Worm (Caenorhabditis elegans): ENCODE measurements around the gene M151.7.

Gene M151.7

ce11 chrII:3579767-3580166 is 42.3 kb upstream of the M151.7 start, which contains the start of gene clec-134:
TSS of gene clec-134 (plus strand) at chrII:3580067.
- TF ChIP-seq mab-5 (tag; optimal IDR thresholded peaks at IDR 0.05) (no peak), lin-11 (tag; optimal IDR thresholded peaks at IDR 0.05) (no peak), nhr-237 (tag; optimal IDR thresholded peaks at IDR 0.05) (no peak), lin-13 (GFP tag; optimal IDR thresholded peaks at IDR 0.05) (no peak), aly-2 (tag; optimal IDR thresholded peaks at IDR 0.05) (no peak), fos-1 (tag; optimal IDR thresholded peaks at IDR 0.05) (no peak), ztf-11 (tag; optimal IDR thresholded peaks at IDR 0.05) (no peak), dmd-4 (tag; optimal IDR thresholded peaks at IDR 0.05) (no peak), R02D3.7 (tag; optimal IDR thresholded peaks at IDR 0.05) (no peak), mdl-1 (tag; optimal IDR thresholded peaks at IDR 0.05) (no peak), nhr-25 (tag; optimal IDR thresholded peaks at IDR 0.05) (no peak), peb-1 (tag; optimal IDR thresholded peaks at IDR 0.05) (no peak), lsy-2 (tag; optimal IDR thresholded peaks at IDR 0.05) (no peak), nhr-10 (tag; optimal IDR thresholded peaks at IDR 0.05) (no peak), ceh-16 (tag; optimal IDR thresholded peaks at IDR 0.05) (no peak)

ce11 chrII:3581752-3582151 is 40.4 kb upstream of the M151.7 start, which contains the start of gene srh-59:
TSS of gene srh-59 (plus strand) at chrII:3582052.
- TF ChIP-seq C34F6.9 (tag; optimal IDR thresholded peaks at IDR 0.05) = no peak
- TF ChIP-seq nhr-10 (tag; optimal IDR thresholded peaks at IDR 0.05) = no peak
- TF ChIP-seq mab-5 (tag; optimal IDR thresholded peaks at IDR 0.05) = no peak
- no peak for TF ChIP-seq unc-62 (GFP tag; optimal IDR thresholded peaks at IDR 0.05)

DNA sequence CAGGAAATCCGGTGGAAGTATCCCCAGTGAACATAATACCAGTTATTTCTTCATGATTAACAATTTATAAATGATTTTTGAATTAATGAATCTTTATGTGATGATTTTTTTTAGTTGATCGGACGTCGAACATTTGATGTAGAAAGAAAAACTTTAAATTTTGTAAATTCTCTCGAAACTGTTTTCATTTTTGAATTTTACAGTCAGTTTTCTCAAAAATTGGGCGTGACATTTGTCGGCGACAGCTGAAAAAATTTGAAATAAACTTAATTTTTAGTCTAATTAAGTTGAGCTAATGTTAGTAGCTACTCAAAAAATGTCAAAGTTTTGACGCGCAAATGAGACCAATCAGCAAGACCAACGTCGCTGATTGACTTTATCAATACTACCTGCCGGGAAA is 38.7 kb upstream of the M151.7 start, which contains the start of gene srh-60:
Gene srh-60 (plus strand): TSS at position 301 of the 400 bp plus-strand sequence.
- TF ChIP-seq mab-5 (tag; optimal IDR thresholded peaks at IDR 0.05) = no peak
- no peak for TF ChIP-seq sma-9 (GFP tag; optimal IDR thresholded peaks at IDR 0.05)
- no peak for TF ChIP-seq sma-9 (tag; optimal IDR thresholded peaks at IDR 0.05)
- TF ChIP-seq skn-1 (tag; optimal IDR thresholded peaks at IDR 0.05) = no peak
- no peak for TF ChIP-seq F13H6.1 (tag; optimal IDR thresholded peaks at IDR 0.05)
- no peak for TF ChIP-seq R02D3.7 (tag; optimal IDR thresholded peaks at IDR 0.05)
- TF ChIP-seq unc-62 (GFP tag; optimal IDR thresholded peaks at IDR 0.05) = no peak
- no peak for TF ChIP-seq ztf-1 (GFP tag; conservative IDR thresholded peaks at IDR 0.05)
- TF ChIP-seq nhr-23 (tag; optimal IDR thresholded peaks at IDR 0.05) = no peak
- TF ChIP-seq crh-2 (tag; optimal IDR thresholded peaks at IDR 0.05) = no peak
- no peak for TF ChIP-seq nhr-237 (tag; optimal IDR thresholded peaks at IDR 0.05)
- no peak for TF ChIP-seq peb-1 (tag; optimal IDR thresholded peaks at IDR 0.05)
- TF ChIP-seq blmp-1 (tag; optimal IDR thresholded peaks at IDR 0.05; ENCODE audit: insufficient read depth) = no peak
- no peak for TF ChIP-seq sma-3 (GFP tag; optimal IDR thresholded peaks at IDR 0.05)
- TF ChIP-seq ceh-82 (tag; optimal IDR thresholded peaks at IDR 0.05) = no peak
- no peak for TF ChIP-seq aly-2 (tag; optimal IDR thresholded peaks at IDR 0.05)
- no peak for TF ChIP-seq unc-55 (GFP tag; optimal IDR thresholded peaks at IDR 0.05)
- TF ChIP-seq elt-1 (tag; optimal IDR thresholded peaks at IDR 0.05) = no peak
- TF ChIP-seq snpc-4 (tag; optimal IDR thresholded peaks at IDR 0.05) = no peak

DNA sequence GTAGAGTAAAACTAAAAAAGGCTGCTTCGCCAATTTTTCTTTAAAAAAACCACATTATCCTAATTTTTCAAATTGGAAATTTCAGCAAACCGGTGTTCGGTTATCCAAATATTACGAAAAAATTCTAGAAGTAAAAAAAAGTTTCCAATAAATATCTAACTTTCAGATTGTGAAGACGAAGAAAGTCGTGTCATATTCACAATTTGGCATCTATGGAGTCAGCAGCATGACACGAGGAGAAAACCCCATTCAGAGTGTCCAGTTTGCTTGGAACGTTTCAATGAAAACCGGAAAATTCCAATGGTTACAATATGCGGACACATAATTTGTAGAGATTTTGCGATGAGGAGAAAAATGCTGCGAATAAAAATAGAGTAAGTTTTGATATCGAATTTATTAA is 26.8 kb upstream of the M151.7 start, which contains the start of gene Y49F6A.12:
Gene Y49F6A.12 (plus strand): TSS at position 301 of the 400 bp plus-strand sequence.
- no peak for TF ChIP-seq egl-27 (tag; optimal IDR thresholded peaks at IDR 0.05)
- no peak for TF ChIP-seq nhr-12 (tag; optimal IDR thresholded peaks at IDR 0.05)
- no peak for TF ChIP-seq F13H6.1 (tag; optimal IDR thresholded peaks at IDR 0.05)
- no peak for TF ChIP-seq sem-4 (tag; optimal IDR thresholded peaks at IDR 0.05)
- TF ChIP-seq nhr-23 (tag; optimal IDR thresholded peaks at IDR 0.05) = no peak
- TF ChIP-seq ztf-11 (tag; optimal IDR thresholded peaks at IDR 0.05) = no peak
- TF ChIP-seq lin-13 (GFP tag; optimal IDR thresholded peaks at IDR 0.05) = no peak
- no peak for TF ChIP-seq unc-62 (GFP tag; optimal IDR thresholded peaks at IDR 0.05)
- TF ChIP-seq gmeb-1 (tag; optimal IDR thresholded peaks at IDR 0.05) = no peak

ce11 chrII:3598721-3599120 is 23.4 kb upstream of the M151.7 start, which contains the start of gene Y49F6A.11:
TSS of gene Y49F6A.11 (minus strand) at chrII:3598821.
- no peak for TF ChIP-seq alr-1 (tag; optimal IDR thresholded peaks at IDR 0.05)
- no peak for TF ChIP-seq nhr-10 (tag; optimal IDR thresholded peaks at IDR 0.05)
- TF ChIP-seq elt-3 (tag; optimal IDR thresholded peaks at IDR 0.05) = no peak
- TF ChIP-seq lsy-2 (tag; optimal IDR thresholded peaks at IDR 0.05) = no peak
- TF ChIP-seq mbf-1 (tag; optimal IDR thresholded peaks at IDR 0.05) = no peak
- TF ChIP-seq nhr-129 (tag; optimal IDR thresholded peaks at IDR 0.05) = no peak
- TF ChIP-seq unc-55 (GFP tag; optimal IDR thresholded peaks at IDR 0.05) = no peak

All from whole organism, L2 larva.